Worm (Caenorhabditis elegans): ENCODE data around the gene W09G12.7.

- TF ChIP-seq skn-1 (tag; optimal IDR thresholded peaks at IDR 0.05) (no peak), nhr-237 (tag; optimal IDR thresholded peaks at IDR 0.05) (no peak), elt-1 (tag; optimal IDR thresholded peaks at IDR 0.05) (no peak), ztf-11 (tag; optimal IDR thresholded peaks at IDR 0.05) (no peak)
These were observed 9.3 kb downstream of the W09G12.7 start for ce11 chrIV:1238147-1238546.
